Fruit fly (Drosophila melanogaster) whole organism, larva: Measurements from ENCODE around the gene kdn.

Experiments
- noc ChIP-seq: fragments of 200-800 bp; sonication (Bioruptor generic); optimal IDR thresholded peaks from 3 replicates; lab custom pipeline; 2019; ENCODE audit warnings: missing biosample characterization, mild to moderate bottlenecking, missing genetic modification characterization, moderate library complexity

kdn gene

DNA sequence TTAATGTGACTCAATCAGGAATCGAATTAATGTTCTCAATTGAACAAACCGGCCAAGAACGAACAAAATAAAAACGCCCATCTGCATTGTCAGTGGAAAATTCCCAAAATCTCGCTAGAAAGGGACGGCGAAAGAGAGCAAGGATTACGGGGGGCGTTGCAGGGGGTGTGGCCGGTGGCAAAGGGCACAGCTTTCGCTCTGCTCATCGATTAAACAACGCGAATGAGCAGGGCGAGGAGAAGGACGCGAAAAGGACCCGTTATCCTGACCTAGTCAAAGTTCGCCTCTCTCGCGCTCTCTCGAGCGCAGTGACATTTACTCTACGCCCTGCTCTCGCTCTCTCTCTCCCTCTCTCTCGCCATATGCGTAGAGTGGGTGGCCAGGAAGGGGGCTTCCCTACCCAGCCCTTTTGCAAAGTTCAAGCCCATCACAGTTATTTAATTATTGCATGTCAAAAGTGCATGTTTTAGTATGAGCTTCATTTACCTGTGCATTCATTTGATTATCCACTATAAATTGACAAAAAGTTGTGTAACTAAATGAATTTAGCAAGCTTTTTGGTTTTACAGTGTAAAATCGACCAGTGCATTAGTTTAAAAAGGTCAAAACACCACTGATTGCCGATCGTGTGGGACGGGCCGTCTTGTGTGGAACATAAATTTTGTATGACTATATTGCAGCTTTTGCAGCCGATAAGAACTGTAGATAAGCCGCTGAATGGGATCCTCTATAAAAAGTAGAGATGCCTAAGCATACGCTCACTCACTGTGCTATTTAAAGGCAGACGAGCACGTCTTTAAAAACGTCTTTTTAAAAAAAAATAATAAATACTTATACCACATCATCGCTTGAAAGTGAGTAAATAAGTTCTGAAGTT lies 11.5 kb upstream of the kdn start:
- no peak for TF ChIP-seq noc (tag; lab: Kevin White, UChicago)

DNA sequence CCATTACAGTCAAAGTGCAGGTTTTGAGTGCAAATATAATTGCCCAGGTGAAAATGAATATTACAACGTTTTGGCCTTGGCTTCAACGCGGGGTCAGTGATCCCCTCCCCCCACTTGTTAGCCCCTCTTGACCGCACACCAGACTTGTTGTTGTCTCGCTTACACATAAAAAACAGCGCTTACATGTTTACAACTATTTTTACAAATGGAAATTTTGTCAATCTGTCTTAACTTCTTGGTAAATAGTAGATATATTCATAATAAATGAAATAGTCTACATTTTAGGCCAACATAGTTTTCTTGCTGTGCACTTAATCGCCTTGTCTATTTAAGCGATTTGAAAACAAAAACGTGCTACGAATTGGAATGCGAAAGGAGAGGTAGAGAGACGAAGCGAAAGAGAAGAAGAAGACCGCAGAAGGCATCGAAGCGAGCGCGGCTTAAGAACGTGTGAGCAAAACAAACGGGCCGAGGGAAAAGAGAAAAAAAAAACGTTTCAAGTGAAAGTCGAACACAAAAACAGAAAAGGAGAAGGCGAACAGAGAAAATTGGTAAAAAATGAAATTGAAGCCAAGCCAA lies 10.4 kb upstream of the kdn start:
- TF ChIP-seq noc (tag; lab: Kevin White, UChicago) = peak; percentile 12

DNA sequence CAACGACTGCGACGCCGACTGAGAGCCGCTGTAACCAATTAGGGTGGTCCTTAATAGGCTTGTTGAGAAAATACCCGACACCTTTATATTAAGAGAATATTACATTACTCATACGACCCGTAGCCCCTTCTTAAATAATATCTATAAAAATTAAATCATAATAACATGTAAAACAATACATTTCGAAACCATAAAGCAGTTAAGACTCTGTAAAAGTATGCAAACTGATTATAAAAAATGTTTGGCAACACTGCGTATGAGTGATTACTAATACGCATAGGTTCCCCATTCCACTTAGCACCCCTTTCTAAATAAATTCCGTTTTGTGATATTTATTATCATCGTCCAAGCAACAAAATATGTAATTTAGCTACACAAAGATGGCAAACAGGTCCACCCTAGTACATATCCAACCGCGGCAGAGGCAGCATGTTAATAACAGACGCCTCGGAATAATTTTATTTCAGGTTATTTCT lies 9.8 kb upstream of the kdn start:
- peak; percentile 87 for TF ChIP-seq noc (tag; lab: Kevin White, UChicago)

DNA sequence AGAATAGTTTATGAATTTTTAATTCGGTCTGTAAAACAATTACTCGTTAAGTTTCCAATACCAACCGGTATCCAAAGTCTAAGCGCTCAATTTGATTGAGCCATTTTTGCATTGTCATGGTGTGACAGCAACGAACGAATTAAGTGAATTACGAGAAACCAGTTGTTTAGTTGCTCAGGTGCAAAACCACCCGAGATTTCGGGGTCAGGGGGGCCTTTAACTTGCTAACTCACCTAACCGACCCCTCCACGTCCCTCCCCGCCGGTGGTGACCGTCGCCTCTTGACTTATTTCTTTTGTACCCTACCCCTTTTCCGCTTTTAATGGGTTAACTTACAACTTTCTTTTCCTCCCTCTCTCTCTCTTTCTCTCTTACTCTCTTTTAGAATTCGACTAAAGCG lies 8.8 kb upstream of the kdn start:
- TF ChIP-seq noc (tag; lab: Kevin White, UChicago) = no peak

DNA sequence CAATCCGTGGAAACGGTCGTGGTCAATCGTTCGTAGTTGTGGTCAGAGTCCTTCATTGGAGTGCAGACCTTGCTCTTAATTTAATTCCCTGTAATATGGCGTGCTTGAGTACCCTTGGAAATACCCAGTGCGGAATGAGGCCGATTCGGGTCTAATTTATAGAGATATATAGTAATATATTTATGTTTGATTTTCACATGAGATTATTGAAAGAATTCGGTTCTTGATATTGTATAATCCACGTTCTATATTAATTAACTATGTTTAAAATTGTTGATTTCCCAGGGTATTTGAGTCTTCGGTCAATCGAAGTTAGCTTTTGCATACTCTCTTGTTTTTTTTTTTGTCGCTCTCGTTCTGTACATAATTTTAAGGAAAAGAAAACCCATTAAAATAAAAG lies 7.1 kb upstream of the kdn start:
- TF ChIP-seq noc (tag; lab: Kevin White, UChicago) = no peak

DNA sequence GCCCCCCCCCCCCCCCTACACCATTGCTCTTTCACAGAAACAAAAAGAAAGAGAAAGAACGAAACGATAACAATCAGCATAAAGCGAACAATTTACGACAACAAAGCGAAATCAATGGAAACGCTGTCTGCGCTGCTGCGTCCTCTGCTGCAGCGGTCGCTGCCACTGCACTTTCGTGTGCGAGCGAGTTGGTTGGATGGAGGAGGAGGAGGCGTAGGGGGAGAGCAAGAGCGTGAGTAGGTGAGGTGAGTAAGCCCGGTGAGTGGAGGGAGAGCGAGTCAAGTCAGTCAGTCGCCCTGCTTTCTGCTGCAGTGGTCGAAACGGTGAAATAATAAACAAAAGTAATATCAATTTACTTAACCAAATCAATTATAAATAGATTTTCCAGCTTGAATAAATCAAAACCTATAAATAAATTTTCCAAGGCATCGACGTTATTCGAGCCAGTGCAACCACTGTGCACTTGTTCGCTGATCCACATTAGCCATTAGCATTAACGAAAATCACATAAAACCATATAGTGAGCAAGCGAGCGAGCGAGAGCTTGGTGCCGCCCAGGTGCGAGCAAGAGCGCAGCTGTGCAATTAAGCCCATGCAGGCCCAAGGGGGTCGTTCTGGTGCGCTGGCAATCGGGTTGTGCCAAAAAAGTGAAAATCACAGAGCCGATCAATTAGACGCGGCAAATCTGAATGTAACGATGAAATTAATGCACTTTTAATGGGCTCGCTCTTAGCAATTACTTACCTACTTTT lies 6.5 kb upstream of the kdn start:
- no peak for TF ChIP-seq noc (tag; lab: Kevin White, UChicago)

DNA sequence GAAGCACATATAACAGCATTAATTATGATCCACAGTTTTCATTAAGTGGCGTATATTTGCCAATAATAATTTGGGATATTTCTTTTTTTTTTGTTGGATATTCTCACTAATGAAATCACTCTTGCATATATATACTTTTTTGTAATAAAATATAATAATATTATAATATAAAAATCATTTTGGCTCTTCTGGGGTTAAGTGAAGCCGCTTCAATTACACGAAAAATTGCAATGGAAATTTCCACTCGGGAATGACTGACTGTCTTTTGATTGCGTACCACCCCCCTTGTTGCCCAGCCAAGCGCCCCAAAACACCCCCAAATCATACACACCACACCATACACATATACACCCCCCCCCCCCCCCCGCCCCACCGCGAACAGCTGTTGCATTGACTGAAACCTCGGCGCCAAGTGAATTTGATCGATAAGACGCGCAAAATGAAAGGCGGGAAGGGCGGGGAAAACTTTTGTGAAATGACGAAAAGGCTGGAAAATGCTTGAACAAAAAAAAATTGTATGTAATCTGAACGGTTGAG lies 5.8 kb upstream of the kdn start:
- no peak for TF ChIP-seq noc (tag; lab: Kevin White, UChicago)

DNA sequence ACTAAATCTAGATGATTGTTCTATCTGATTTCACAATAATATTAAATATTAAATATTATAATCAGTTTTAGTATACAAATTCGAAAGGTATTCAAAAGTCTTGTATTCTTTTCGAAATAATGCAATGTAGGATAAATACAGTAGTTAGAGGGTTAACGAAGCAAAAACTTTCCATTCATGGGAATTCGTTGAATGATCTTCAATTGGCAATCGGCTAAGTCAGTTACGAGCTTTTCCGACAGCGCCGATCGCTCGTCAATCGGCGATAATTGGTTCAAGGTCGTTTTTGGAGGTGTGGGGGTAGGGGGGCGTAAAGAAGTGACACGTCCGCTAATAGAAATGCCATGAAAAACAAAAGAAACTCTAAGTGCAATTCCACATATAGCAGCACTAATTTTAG lies 4.3 kb upstream of the kdn start:
- no peak for TF ChIP-seq noc (tag; lab: Kevin White, UChicago)

DNA sequence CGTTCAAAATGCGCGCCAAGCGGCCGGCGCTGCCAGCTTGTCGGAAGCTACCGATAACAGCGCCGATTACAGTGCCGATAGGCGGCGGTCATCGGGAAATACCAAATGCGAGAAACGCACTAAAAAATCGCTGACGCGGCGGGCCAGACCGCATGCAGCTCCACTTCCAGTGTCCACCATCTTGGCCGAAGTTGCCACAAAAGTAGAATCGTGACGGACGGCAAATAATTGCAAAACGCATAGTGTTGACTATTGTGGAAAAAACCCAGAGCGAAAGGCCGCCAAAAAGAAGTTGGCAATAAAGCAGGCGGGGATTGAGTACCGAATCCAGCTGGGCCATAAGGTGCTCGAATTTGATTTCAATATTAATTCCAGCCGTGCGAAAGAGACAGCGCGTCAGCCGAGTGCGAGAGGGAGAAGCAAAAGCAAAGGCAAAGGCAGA lies 3.5 kb upstream of the kdn start, which contains the start of gene CG3847:
TSS of gene CG3847 (plus strand) at position 178 of the 442 bp plus-strand sequence.
- peak; percentile 28 for TF ChIP-seq noc (tag; lab: Kevin White, UChicago)

DNA sequence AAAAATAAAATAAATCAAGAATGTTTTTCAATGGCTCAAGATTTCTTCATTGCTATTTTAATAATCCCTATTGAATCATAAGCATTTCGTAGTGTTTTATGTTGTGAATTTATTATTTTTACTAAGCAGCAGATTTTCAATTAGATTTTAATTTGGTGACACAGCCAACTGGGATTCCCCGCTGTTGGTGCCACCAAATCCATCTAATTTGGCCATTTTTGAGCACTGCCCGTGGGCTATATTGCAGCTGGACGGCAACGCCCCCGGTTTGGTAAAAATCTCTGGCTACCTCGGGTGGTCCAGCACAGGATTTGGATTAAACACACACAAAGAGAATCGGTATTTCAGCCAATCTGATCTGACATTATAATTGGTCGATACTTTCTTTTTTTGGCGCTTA lies 1.2 kb upstream of the kdn start:
- no peak for TF ChIP-seq noc (tag; lab: Kevin White, UChicago)

DNA sequence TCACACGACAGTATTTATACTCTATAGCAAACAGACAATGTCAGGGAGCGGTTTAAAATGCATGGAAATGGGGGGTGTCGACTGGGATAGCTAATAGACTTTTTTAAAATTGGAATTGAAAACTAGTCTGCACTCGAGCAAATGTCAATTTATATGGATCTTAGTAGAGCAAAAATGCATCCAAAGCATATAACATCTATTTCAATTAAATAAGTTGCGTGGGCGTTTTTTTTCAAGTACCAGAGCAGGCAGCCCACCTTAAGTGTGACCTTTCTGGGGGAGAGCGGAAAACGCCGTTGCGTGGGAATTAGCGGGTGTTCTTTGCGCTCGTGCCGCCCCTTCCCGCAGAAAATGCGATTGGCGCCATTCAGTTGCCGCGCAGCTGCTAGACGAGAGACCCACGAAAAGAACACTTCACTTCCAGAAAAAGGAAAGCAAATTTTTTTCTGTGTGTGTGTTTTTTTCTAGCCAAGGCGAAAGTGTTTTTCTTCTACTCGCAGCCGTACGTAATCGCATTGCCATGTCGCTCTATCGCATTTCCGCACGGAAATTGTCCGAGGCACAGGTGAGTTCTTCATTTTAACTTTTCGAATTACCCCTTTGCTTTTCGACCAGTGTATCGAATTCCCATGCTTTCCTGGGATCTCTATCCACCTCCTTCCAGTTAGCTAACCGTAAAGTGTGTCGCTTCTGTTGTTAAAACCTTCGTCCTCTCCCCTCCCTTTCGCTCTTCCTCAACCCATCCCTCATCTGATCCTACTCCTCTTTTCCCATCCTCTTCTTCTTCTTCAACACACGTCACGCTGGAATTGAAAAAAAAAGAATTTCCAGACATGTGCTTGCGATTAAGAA lies 1.7 kb downstream of the kdn start:
- peak; percentile 9 for TF ChIP-seq noc (tag; lab: Kevin White, UChicago)

DNA sequence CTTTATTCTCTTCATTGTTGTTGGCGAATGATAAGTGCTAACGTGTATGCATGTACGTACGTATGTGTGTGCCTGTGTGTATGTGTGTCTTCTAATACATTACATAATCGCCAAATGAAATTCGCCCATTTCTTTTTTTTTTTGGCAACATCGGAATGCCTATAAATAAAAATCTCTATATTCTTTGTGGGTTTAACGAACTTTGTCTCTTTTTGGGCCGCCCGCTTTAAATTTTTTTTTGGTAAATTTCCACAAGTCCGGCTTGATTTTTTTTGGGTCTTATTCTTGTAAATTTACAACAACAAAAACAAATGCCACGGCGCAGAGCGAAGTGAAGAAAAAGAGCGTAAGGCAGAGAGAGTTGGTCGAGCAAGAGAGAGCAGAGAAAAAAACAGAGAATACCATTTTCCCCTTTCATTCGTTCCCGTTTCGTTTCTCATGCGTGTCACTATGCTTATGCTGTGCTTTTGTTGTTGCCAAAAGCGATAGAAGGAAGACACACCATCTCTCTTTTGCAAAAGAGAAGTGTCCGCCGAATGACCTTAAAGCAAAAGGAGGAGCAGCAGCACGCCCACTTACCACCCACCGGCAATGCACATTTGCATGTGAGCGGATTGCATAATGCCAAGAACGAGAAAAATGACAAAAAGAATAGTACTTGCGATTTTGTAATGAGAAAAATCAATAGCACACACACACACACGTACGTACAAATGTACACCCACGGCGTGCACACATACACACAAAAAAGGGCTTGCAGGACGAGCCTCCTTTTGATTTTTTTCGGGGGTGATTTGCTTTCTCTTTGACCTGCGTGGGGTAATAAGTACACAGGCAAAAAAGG lies 2.6 kb downstream of the kdn start:
- TF ChIP-seq noc (tag; lab: Kevin White, UChicago) = no peak

DNA sequence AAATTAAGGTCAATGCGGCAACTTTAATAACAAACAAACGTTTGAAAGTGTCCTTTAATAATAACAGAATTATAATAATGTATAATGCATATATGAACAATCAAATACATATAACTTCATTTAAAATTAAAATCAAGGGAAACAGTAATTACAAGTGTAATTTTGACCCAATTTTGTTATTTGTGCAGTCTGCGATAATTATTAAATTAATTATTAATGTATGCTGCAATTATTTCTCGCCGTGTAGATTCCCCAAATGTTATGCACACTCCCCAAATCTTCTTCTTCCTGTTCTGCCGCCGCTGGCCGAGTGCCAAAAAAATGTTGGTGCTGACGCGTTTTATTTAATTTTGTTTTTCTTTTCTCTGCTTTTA lies 3.2 kb downstream of the kdn start:
- peak; percentile 75 for TF ChIP-seq noc (tag; lab: Kevin White, UChicago)

DNA sequence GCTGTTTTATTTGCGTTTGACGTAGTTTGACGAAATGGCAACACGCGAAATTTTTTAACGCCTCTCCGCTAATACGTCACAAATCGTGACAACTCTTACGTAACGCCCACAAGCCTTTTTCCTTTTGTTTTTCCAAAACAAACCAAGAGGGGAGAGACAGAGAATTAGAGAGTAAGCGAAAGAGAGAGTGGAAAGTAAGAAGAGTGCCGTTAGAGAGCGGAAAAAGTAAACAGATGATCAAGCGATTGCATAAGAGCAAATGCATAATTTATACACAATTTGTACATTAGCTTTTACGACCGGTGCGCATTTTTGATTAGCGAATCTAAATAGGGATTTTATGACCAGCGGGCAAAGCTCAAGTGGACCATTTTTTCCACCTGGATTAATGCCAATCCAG lies 3.7 kb downstream of the kdn start:
- TF ChIP-seq noc (tag; lab: Kevin White, UChicago) = no peak
